Worm (Caenorhabditis elegans) whole organism, midembryonic: ENCODE results near the gene W07G4.7.

Experiments
- cog-1 ChIP-seq: sonication (generic microtip); optimal IDR thresholded peaks from 2 replicates; lab custom pipeline; 2016; ENCODE audit warnings: missing genetic modification characterization, missing compliant biosample characterization
- flt-1 ChIP-seq: fragments of 200-800 bp; sonication (Bioruptor generic); IDR thresholded peaks from 2 replicates; pipeline ENCODE4 v1.3.6; 2022; ENCODE audit warnings: missing genetic modification characterization, missing compliant biosample characterization
- ref-1 ChIP-seq: fragments of 200-800 bp; sonication (Bioruptor generic); conservative IDR thresholded peaks from 2 replicates; pipeline ENCODE4 v1.3.6; 2022; ENCODE audit warnings: missing genetic modification reagents, missing genetic modification characterization, missing compliant biosample characterization
- ztf-23 ChIP-seq: fragments of 200-800 bp; sonication (Bioruptor generic); IDR thresholded peaks from 2 replicates; pipeline ENCODE4 v1.3.6; 2022; ENCODE audit warnings: missing genetic modification reagents, missing genetic modification characterization, missing compliant biosample characterization
- ztf-29 ChIP-seq: fragments of 200-800 bp; sonication (Bioruptor generic); IDR thresholded peaks from 2 replicates; pipeline ENCODE4 v1.3.6; 2022; ENCODE audit warnings: missing genetic modification reagents, missing genetic modification characterization, missing compliant biosample characterization

DNA sequence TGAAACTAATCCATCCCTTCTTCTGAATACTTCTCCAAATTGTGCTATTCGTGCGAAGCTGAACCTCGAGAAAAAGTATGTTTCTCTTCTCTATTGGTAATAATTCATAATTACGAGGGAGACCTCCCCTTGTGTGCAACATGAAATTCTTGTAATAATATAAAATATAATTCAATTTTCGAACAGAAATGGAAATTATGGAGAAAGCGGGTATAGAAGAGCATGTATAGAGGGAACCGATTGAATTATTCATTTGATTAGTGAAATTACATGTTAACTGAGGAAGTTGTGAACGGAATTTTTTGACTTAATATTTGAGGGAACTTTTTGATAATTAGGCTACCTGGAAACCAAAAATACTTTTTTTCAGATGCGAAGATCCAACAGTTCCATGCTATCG is 5.6 kb downstream of the W07G4.7 start:
- no peak for TF ChIP-seq cog-1 (tag; lab: Kevin White, UChicago)
- no peak for TF ChIP-seq ztf-23 (GFP tag; lab: Robert Waterston, UW)
- TF ChIP-seq flt-1 (GFP tag; lab: Robert Waterston, UW), result no peak
- TF ChIP-seq ref-1 (GFP tag; lab: Robert Waterston, UW), result no peak
- TF ChIP-seq ztf-29 (GFP tag; lab: Robert Waterston, UW), result no peak
